Worm (Caenorhabditis elegans): ENCODE results near the gene col-87.

DNA sequence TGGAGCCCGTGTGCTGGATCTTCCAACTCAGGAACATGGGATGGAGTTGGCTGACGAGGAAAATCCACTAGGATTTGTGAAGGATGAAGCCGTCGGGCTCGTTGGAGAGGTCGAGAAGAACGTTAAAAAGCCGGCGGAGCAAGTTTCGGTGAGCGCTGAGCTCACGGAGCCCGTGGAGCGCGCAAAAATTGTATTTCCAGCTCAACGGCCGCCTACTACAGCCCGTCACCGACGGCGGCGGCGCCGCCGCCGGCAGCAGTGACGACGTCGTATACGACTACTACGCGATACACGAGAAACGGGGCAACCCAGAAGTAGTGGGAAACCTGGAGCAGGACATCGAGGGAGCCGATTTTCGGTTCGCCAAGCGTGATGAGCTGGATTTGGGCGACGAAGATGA, 33.6 kb downstream of the col-87 start:
- TF ChIP-seq med-1 (GFP tag; optimal IDR thresholded peaks at IDR 0.05; ENCODE audit: insufficient read depth): no peak
- no peak for TF ChIP-seq klf-2 (GFP tag; conservative IDR thresholded peaks at IDR 0.05)
- TF ChIP-seq cog-1 (tag; optimal IDR thresholded peaks at IDR 0.05): no peak
- TF ChIP-seq ztf-23 (GFP tag; IDR thresholded peaks at IDR 0.05): no peak
